Worm (Caenorhabditis elegans): ENCODE results near the gene T28A11.22.

ce11 chrV:3256051-3256450, 1.3 kb upstream of the T28A11.22 start, which contains the start of gene srt-63:
- TF ChIP-seq ceh-43 (GFP tag; optimal IDR thresholded peaks at IDR 0.05) (no peak), tbx-8 (GFP tag; optimal IDR thresholded peaks at IDR 0.05) (no peak), snpc-4 (tag; optimal IDR thresholded peaks at IDR 0.05) (no peak), pha-4 (tag; optimal IDR thresholded peaks at IDR 0.05) (no peak), nhr-2 (tag; optimal IDR thresholded peaks at IDR 0.05) (no peak), ces-1 (GFP tag; optimal IDR thresholded peaks at IDR 0.05) (no peak), nhr-237 (tag; optimal IDR thresholded peaks at IDR 0.05) (no peak), ztf-11 (tag; optimal IDR thresholded peaks at IDR 0.05) (no peak), elt-3 (tag; optimal IDR thresholded peaks at IDR 0.05) (no peak), nhr-28 (tag; optimal IDR thresholded peaks at IDR 0.05) (no peak), lin-13 (tag; optimal IDR thresholded peaks at IDR 0.05) (no peak), unc-39 (tag; optimal IDR thresholded peaks at IDR 0.05) (no peak)

All from whole organism, mixed stage, embryonic.